Fruit fly (Drosophila melanogaster) whole organism, embryonic: Measurements from ENCODE around the gene NaPi-III.

Source experiments
- Aef1 ChIP-seq: fragments of 200-800 bp; sonication (Bioruptor generic); IDR thresholded peaks from 3 replicates; pipeline ENCODE4 v1.3.6; 2022; ENCODE audit warnings: missing biosample characterization, missing genetic modification characterization
- CG10979 ChIP-seq: fragments of 200-800 bp; sonication (Bioruptor generic); optimal IDR thresholded peaks from 2 replicates; lab custom pipeline; 2018; ENCODE audit warnings: missing biosample characterization, mild to moderate bottlenecking, missing genetic modification characterization, moderate library complexity
- CG12071 ChIP-seq: fragments of 200-800 bp; sonication (Bioruptor generic); optimal IDR thresholded peaks from 3 replicates; lab custom pipeline; 2018; ENCODE audit warnings: missing biosample characterization, mild to moderate bottlenecking, missing genetic modification characterization
- CG12391 ChIP-seq: fragments of 200-800 bp; sonication (Bioruptor generic); optimal IDR thresholded peaks from 3 replicates; lab custom pipeline; 2018; ENCODE audit warnings: missing biosample characterization, mild to moderate bottlenecking, missing genetic modification characterization, moderate library complexity
- CG12942 ChIP-seq: fragments of 200-800 bp; sonication (Bioruptor generic); optimal IDR thresholded peaks from 3 replicates; lab custom pipeline; 2016; ENCODE audit warnings: missing biosample characterization, missing genetic modification characterization
- CG13424 ChIP-seq: fragments of 200-800 bp; sonication (Bioruptor generic); optimal IDR thresholded peaks from 2 replicates; lab custom pipeline; 2019; ENCODE audit warnings: missing biosample characterization, mild to moderate bottlenecking, missing genetic modification characterization, moderate library complexity
- CG15269 ChIP-seq: fragments of 200-800 bp; sonication (Bioruptor generic); optimal IDR thresholded peaks from 2 replicates; lab custom pipeline; 2018; ENCODE audit warnings: missing biosample characterization, mild to moderate bottlenecking, missing genetic modification characterization, moderate library complexity
- CG1529 ChIP-seq: fragments of 200-800 bp; sonication (Bioruptor generic); optimal IDR thresholded peaks from 3 replicates; lab custom pipeline; 2018; ENCODE audit warnings: missing biosample characterization, missing genetic modification characterization
- CG1603 ChIP-seq: fragments of 200-800 bp; sonication (Bioruptor generic); optimal IDR thresholded peaks from 2 replicates; lab custom pipeline; 2019; ENCODE audit warnings: missing biosample characterization, mild to moderate bottlenecking, missing genetic modification characterization, moderate library complexity
- CG17612 ChIP-seq: fragments of 200-800 bp; sonication (Bioruptor generic); IDR thresholded peaks from 2 replicates; pipeline ENCODE4 v1.3.6; 2022; ENCODE audit warnings: missing biosample characterization, missing genetic modification characterization
- CG17829 ChIP-seq: fragments of 200-800 bp; optimal IDR thresholded peaks from 2 replicates; lab custom pipeline; 2019; ENCODE audit warnings: missing biosample characterization, mild to moderate bottlenecking, missing genetic modification characterization, moderate library complexity
- CG18599 ChIP-seq: fragments of 200-800 bp; sonication (Bioruptor generic); optimal IDR thresholded peaks from 3 replicates; lab custom pipeline; 2017; ENCODE audit warnings: missing biosample characterization, missing genetic modification characterization, mild to moderate bottlenecking, moderate library complexity, missing genetic modification reagents
- CG33213 ChIP-seq: fragments of 200-800 bp; sonication (Bioruptor generic); optimal IDR thresholded peaks from 3 replicates; lab custom pipeline; 2016; ENCODE audit warnings: missing biosample characterization, missing genetic modification characterization
- CG33557 ChIP-seq: fragments of 200-800 bp; sonication (Bioruptor generic); optimal IDR thresholded peaks from 2 replicates; lab custom pipeline; 2019; ENCODE audit warnings: missing biosample characterization, mild to moderate bottlenecking, missing genetic modification characterization, moderate library complexity
- CG4404 ChIP-seq: fragments of 200-800 bp; sonication (Bioruptor generic); IDR thresholded peaks from 2 replicates; pipeline ENCODE4 v1.3.6; 2022; ENCODE audit warnings: missing biosample characterization, missing genetic modification characterization
- CG7839 ChIP-seq: fragments of 200-800 bp; sonication (Bioruptor generic); optimal IDR thresholded peaks from 3 replicates; lab custom pipeline; 2018; ENCODE audit warnings: missing biosample characterization, mild to moderate bottlenecking, missing genetic modification characterization, moderate library complexity
- CG7928 ChIP-seq: fragments of 200-800 bp; sonication (Bioruptor generic); optimal IDR thresholded peaks from 2 replicates; lab custom pipeline; 2017; ENCODE audit warnings: missing biosample characterization, mild to moderate bottlenecking, missing genetic modification characterization
- CG9932 ChIP-seq: fragments of 200-800 bp; sonication (Bioruptor generic); IDR thresholded peaks from 2 replicates; pipeline ENCODE4 v1.3.6; 2022; ENCODE audit warnings: missing biosample characterization, missing genetic modification characterization
- CkIIα-i1 ChIP-seq: fragments of 200-800 bp; sonication (Bioruptor generic); IDR thresholded peaks from 2 replicates; pipeline ENCODE4 v1.3.6; 2022; ENCODE audit warnings: missing biosample characterization, missing genetic modification characterization
- CrebB ChIP-seq: fragments of 200-800 bp; sonication (Bioruptor generic); optimal IDR thresholded peaks from 3 replicates; lab custom pipeline; 2018; ENCODE audit warnings: missing biosample characterization, mild to moderate bottlenecking, missing genetic modification characterization
- Dip2 ChIP-seq: fragments of 200-800 bp; sonication (Bioruptor generic); IDR thresholded peaks from 2 replicates; pipeline ENCODE4 v1.3.6; 2022; ENCODE audit warnings: missing biosample characterization, missing genetic modification characterization
- E2f1 ChIP-seq: fragments of 200-800 bp; sonication (Bioruptor generic); IDR thresholded peaks from 2 replicates; pipeline ENCODE4 v1.3.6; 2022; ENCODE audit warnings: missing biosample characterization, missing genetic modification characterization
- HLHmδ ChIP-seq: fragments of 200-800 bp; sonication (Bioruptor generic); optimal IDR thresholded peaks from 2 replicates; lab custom pipeline; 2018; ENCODE audit warnings: missing biosample characterization, mild to moderate bottlenecking, missing genetic modification characterization, moderate library complexity
- Hmr ChIP-seq: fragments of 200-800 bp; sonication (Bioruptor generic); optimal IDR thresholded peaks from 3 replicates; lab custom pipeline; 2017; ENCODE audit warnings: mild to moderate bottlenecking, missing biosample characterization, missing genetic modification reagents, missing genetic modification characterization
- MTF-1 ChIP-seq: fragments of 200-800 bp; sonication (Bioruptor generic); optimal IDR thresholded peaks from 2 replicates; lab custom pipeline; 2018; ENCODE audit warnings: missing biosample characterization, mild to moderate bottlenecking, missing genetic modification characterization, borderline replicate concordance
- Nf-YA ChIP-seq: fragments of 200-800 bp; sonication (Bioruptor generic); IDR thresholded peaks from 2 replicates; pipeline ENCODE4 v1.3.6; 2022; ENCODE audit warnings: missing biosample characterization, missing genetic modification characterization
- Opbp ChIP-seq: fragments of 200-800 bp; sonication (Bioruptor generic); IDR thresholded peaks from 3 replicates; pipeline ENCODE4 v1.3.6; 2022; ENCODE audit warnings: missing biosample characterization, missing genetic modification characterization; ENCODE audit not compliant: partially characterized antibody
- PHDP ChIP-seq: fragments of 200-800 bp; sonication (Bioruptor generic); optimal IDR thresholded peaks from 3 replicates; lab custom pipeline; 2018; ENCODE audit warnings: missing biosample characterization, mild to moderate bottlenecking, missing genetic modification characterization, moderate library complexity
- Spps ChIP-seq: fragments of 200-800 bp; sonication (Bioruptor generic); optimal IDR thresholded peaks from 2 replicates; lab custom pipeline; 2018; ENCODE audit warnings: missing biosample characterization, mild to moderate bottlenecking, missing genetic modification characterization
- TFAM ChIP-seq: fragments of 200-800 bp; sonication (Bioruptor generic); optimal IDR thresholded peaks from 2 replicates; lab custom pipeline; 2017; ENCODE audit warnings: missing biosample characterization, missing genetic modification characterization, inconsistent platforms
- ab ChIP-seq: fragments of 200-800 bp; sonication (Bioruptor generic); optimal IDR thresholded peaks from 2 replicates; lab custom pipeline; 2016; ENCODE audit warnings: missing biosample characterization, missing genetic modification characterization
- ase ChIP-seq: fragments of 200-800 bp; sonication (Bioruptor generic); IDR thresholded peaks from 3 replicates; pipeline ENCODE4 v1.3.6; 2022; ENCODE audit warnings: missing biosample characterization, missing genetic modification characterization
- dm ChIP-seq: fragments of 200-800 bp; sonication (Bioruptor generic); optimal IDR thresholded peaks from 3 replicates; lab custom pipeline; 2016; ENCODE audit warnings: missing biosample characterization, missing genetic modification characterization
- esg ChIP-seq: fragments of 200-800 bp; sonication (Bioruptor generic); conservative IDR thresholded peaks from 2 replicates; pipeline ENCODE4 v1.3.6; 2022; ENCODE audit warnings: missing biosample characterization, missing genetic modification characterization
- gfzf ChIP-seq: fragments of 200-800 bp; sonication (Bioruptor generic); optimal IDR thresholded peaks from 2 replicates; lab custom pipeline; 2016; ENCODE audit warnings: missing biosample characterization, mild to moderate bottlenecking, missing genetic modification characterization, moderate library complexity
- gsb ChIP-seq: fragments of 200-800 bp; sonication (Bioruptor generic); IDR thresholded peaks from 2 replicates; pipeline ENCODE4 v1.3.6; 2022; ENCODE audit warnings: missing biosample characterization, missing genetic modification characterization
- hkb ChIP-seq, 2 experiments: fragments of 200-800 bp in 1 of 2; fragments of >200 bp in 1 of 2; sonication (Bioruptor generic) in 1 of 2; IDR thresholded peaks in 1 of 2; optimal IDR thresholded peaks in 1 of 2; 2 replicates each; pipeline versions ENCODE4 v1.3.6 to Lab custom; 2017 to 2022; ENCODE audit warnings: missing biosample characterization in 1 of 2, missing genetic modification characterization in 1 of 2
- ind ChIP-seq: fragments of 200-800 bp; sonication (Bioruptor generic); optimal IDR thresholded peaks from 3 replicates; lab custom pipeline; 2016; ENCODE audit warnings: missing biosample characterization, missing genetic modification characterization
- jigr1 ChIP-seq: fragments of 200-800 bp; sonication (Bioruptor generic); IDR thresholded peaks from 3 replicates; pipeline ENCODE4 v1.3.6; 2022; ENCODE audit warnings: missing biosample characterization, missing genetic modification characterization
- kah ChIP-seq: fragments of 200-800 bp; sonication (Bioruptor generic); optimal IDR thresholded peaks from 2 replicates; lab custom pipeline; 2018; ENCODE audit warnings: missing biosample characterization, mild to moderate bottlenecking, missing genetic modification characterization
- kay ChIP-seq: fragments of 200-800 bp; sonication (Bioruptor generic); optimal IDR thresholded peaks from 2 replicates; lab custom pipeline; 2016; ENCODE audit warnings: missing biosample characterization, missing genetic modification characterization
- luna ChIP-seq: fragments of 200-800 bp; sonication (Bioruptor generic); optimal IDR thresholded peaks from 2 replicates; lab custom pipeline; 2016; ENCODE audit warnings: missing biosample characterization, missing genetic modification characterization
- maf-S ChIP-seq: fragments of 200-800 bp; sonication (Bioruptor generic); optimal IDR thresholded peaks from 2 replicates; lab custom pipeline; 2016; ENCODE audit warnings: missing biosample characterization, missing genetic modification characterization
- mam ChIP-seq: fragments of 200-800 bp; sonication (Bioruptor generic); optimal IDR thresholded peaks from 3 replicates; lab custom pipeline; 2016; ENCODE audit warnings: missing biosample characterization, missing genetic modification characterization
- peb ChIP-seq: fragments of 200-800 bp; sonication (Bioruptor generic); IDR thresholded peaks from 2 replicates; pipeline ENCODE4 v1.3.6; 2022; ENCODE audit warnings: missing biosample characterization, missing genetic modification characterization
- pzg ChIP-seq: fragments of 200-800 bp; sonication (Bioruptor generic); optimal IDR thresholded peaks from 3 replicates; lab custom pipeline; 2018; ENCODE audit warnings: missing biosample characterization, mild to moderate bottlenecking, missing genetic modification characterization, moderate library complexity
- trh ChIP-seq: fragments of 200-800 bp; sonication (Bioruptor generic); optimal IDR thresholded peaks from 2 replicates; lab custom pipeline; 2016; ENCODE audit warnings: missing biosample characterization, missing genetic modification characterization
- tup ChIP-seq: fragments of 200-800 bp; sonication (Bioruptor generic); optimal IDR thresholded peaks from 2 replicates; lab custom pipeline; 2016; ENCODE audit warnings: missing biosample characterization, mild to moderate bottlenecking, missing genetic modification characterization, moderate library complexity

Gene NaPi-III

dm6 chr3L:11089805-11090440, 33.2 kb upstream of the NaPi-III start (continued):
- TF ChIP-seq CG9932 (peak; percentile 41; the same call in 1 of the 2 replicates), CG17612 (GFP tag; lab: Robert Waterston, UW) (peak; percentile 31; the same call in 1 of the 2 replicates), gsb (GFP tag; lab: Robert Waterston, UW) (peak; percentile 62), gfzf (GFP tag; lab: Kevin White, UChicago) (no peak), CG33557 (GFP tag; lab: Kevin White, UChicago) (peak; percentile 85), CG1529 (GFP tag; lab: Kevin White, UChicago) (peak; percentile 94), CG17829 (peak; percentile 95), maf-S (GFP tag; lab: Kevin White, UChicago) (peak; percentile 41), MTF-1 (GFP tag; lab: Kevin White, UChicago) (peak; percentile 76), CrebB (tag; lab: Kevin White, UChicago) (peak; percentile 26), CG10979 (tag; lab: Kevin White, UChicago) (peak; percentile 95), CG13424 (peak; percentile 94), Opbp (no peak), tup (peak; percentile 76), trh (GFP tag; lab: Kevin White, UChicago) (peak; percentile 76), CG12071 (GFP tag; lab: Kevin White, UChicago) (peak; percentile 74), CG1603 (peak; percentile 71), Nf-YA (GFP tag; lab: Robert Waterston, UW) (peak; percentile 82), HLHmδ (peak; percentile 65), TFAM (GFP tag; lab: Kevin White, UChicago) (no peak), ab (GFP tag; lab: Kevin White, UChicago) (peak; percentile 51), E2f1 (GFP tag; lab: Robert Waterston, UW) (peak; percentile 84), esg (GFP tag; lab: Robert Waterston, UW) (peak; percentile 80), kah (peak; percentile 82), PHDP (tag; lab: Kevin White, UChicago) (peak; percentile 89), Hmr (GFP tag; lab: Kevin White, UChicago) (peak; percentile 89), hkb (optimal IDR thresholded peaks at IDR 0.05; lab: Kevin White, UChicago) (no peak), hkb (GFP tag; IDR thresholded peaks at IDR 0.05; lab: Robert Waterston, UW) (peak; percentile 93), Aef1 (GFP tag; lab: Robert Waterston, UW) (peak; percentile 59), CG4404 (GFP tag; lab: Robert Waterston, UW) (peak; percentile 65), kay (GFP tag; lab: Kevin White, UChicago) (peak; percentile 90), CG7928 (GFP tag; lab: Kevin White, UChicago) (peak; percentile 14), Dip2 (GFP tag; lab: Robert Waterston, UW) (no peak; the same call in 1 of the 2 replicates), dm (GFP tag; lab: Kevin White, UChicago) (peak; percentile 75), CG18599 (GFP tag; lab: Kevin White, UChicago) (peak; percentile 85), CG7839 (tag; lab: Kevin White, UChicago) (peak; percentile 97), Spps (tag; lab: Kevin White, UChicago) (peak; percentile 53), jigr1 (GFP tag; lab: Robert Waterston, UW) (0 out of 3 replicates have a peak, but pooled peaks have one; percentile 73), mam (GFP tag; lab: Kevin White, UChicago) (peak; percentile 71), CG15269 (tag; lab: Kevin White, UChicago) (peak; percentile 95), CkIIα-i1 (GFP tag; lab: Robert Waterston, UW) (no peak), peb (GFP tag; lab: Robert Waterston, UW) (peak; percentile 39; the same call in 1 of the 2 replicates), CG33213 (peak; percentile 79), CG12942 (peak; percentile 47), luna (GFP tag; lab: Kevin White, UChicago) (no peak), CG12391 (tag; lab: Kevin White, UChicago) (peak; percentile 96), ind (GFP tag; lab: Kevin White, UChicago) (peak; percentile 87), ase (GFP tag; lab: Robert Waterston, UW) (peak; percentile 43), pzg (no peak)
